Fruit fly (Drosophila melanogaster) whole organism, embryonic: ENCODE results near the gene dbe.

Experiments used
- Atf3 ChIP-seq: fragments of 200-800 bp; sonication (Bioruptor generic); optimal IDR thresholded peaks from 3 replicates; lab custom pipeline; 2016; ENCODE audit warnings: missing biosample characterization, missing genetic modification characterization
- Bgb ChIP-seq: fragments of 200-800 bp; sonication (Bioruptor generic); IDR thresholded peaks from 2 replicates; pipeline ENCODE4 v1.3.6; 2022; ENCODE audit warnings: missing biosample characterization, missing genetic modification characterization; ENCODE audit not compliant: partially characterized antibody
- CG10274 ChIP-seq: fragments of 200-800 bp; sonication (Bioruptor generic); optimal IDR thresholded peaks from 3 replicates; lab custom pipeline; 2017; ENCODE audit warnings: missing biosample characterization, mild to moderate bottlenecking, missing genetic modification characterization
- CG10979 ChIP-seq: fragments of 200-800 bp; sonication (Bioruptor generic); optimal IDR thresholded peaks from 2 replicates; lab custom pipeline; 2018; ENCODE audit warnings: missing biosample characterization, mild to moderate bottlenecking, missing genetic modification characterization, moderate library complexity
- CG12659 ChIP-seq: fragments of 200-800 bp; sonication (Bioruptor generic); optimal IDR thresholded peaks from 3 replicates; lab custom pipeline; 2017; ENCODE audit warnings: mild to moderate bottlenecking, missing biosample characterization, missing genetic modification reagents, missing genetic modification characterization
- CG12744 ChIP-seq: fragments of 200-800 bp; sonication (Bioruptor generic); optimal IDR thresholded peaks from 2 replicates; lab custom pipeline; 2016; ENCODE audit warnings: missing biosample characterization, missing genetic modification characterization
- CG1529 ChIP-seq: fragments of 200-800 bp; sonication (Bioruptor generic); optimal IDR thresholded peaks from 3 replicates; lab custom pipeline; 2018; ENCODE audit warnings: missing biosample characterization, missing genetic modification characterization
- CG15601 ChIP-seq: fragments of 200-800 bp; sonication (Bioruptor generic); optimal IDR thresholded peaks from 3 replicates; lab custom pipeline; 2019; ENCODE audit warnings: missing biosample characterization, mild to moderate bottlenecking, missing genetic modification characterization, moderate library complexity
- CG1602 ChIP-seq: fragments of 200-800 bp; sonication (Bioruptor generic); optimal IDR thresholded peaks from 3 replicates; lab custom pipeline; 2016; ENCODE audit warnings: missing biosample characterization, missing genetic modification characterization
- CG17359 ChIP-seq: fragments of 200-800 bp; sonication (Bioruptor generic); optimal IDR thresholded peaks from 3 replicates; lab custom pipeline; 2018; ENCODE audit warnings: missing biosample characterization, mild to moderate bottlenecking, missing genetic modification characterization, moderate library complexity
- CG17361 ChIP-seq: fragments of 200-800 bp; sonication (Bioruptor generic); IDR thresholded peaks from 3 replicates; pipeline ENCODE4 v1.3.6; 2022; ENCODE audit warnings: missing biosample characterization, missing genetic modification characterization
- CG17568 ChIP-seq: fragments of 200-800 bp; sonication (Bioruptor generic); optimal IDR thresholded peaks from 2 replicates; lab custom pipeline; 2018; ENCODE audit warnings: missing biosample characterization, mild to moderate bottlenecking, missing genetic modification characterization, moderate library complexity
- CG18262 ChIP-seq: fragments of 200-800 bp; optimal IDR thresholded peaks from 3 replicates; lab custom pipeline; 2019; ENCODE audit warnings: missing biosample characterization, mild to moderate bottlenecking, missing genetic modification characterization, moderate library complexity
- CG2199 ChIP-seq: fragments of 200-800 bp; sonication (Bioruptor generic); IDR thresholded peaks from 3 replicates; pipeline ENCODE4 v1.3.6; 2022; ENCODE audit warnings: missing biosample characterization, missing genetic modification characterization
- CG2712 ChIP-seq: fragments of 200-800 bp; optimal IDR thresholded peaks from 3 replicates; lab custom pipeline; 2019; ENCODE audit warnings: missing biosample characterization, mild to moderate bottlenecking, missing genetic modification characterization, moderate library complexity
- CG3163 ChIP-seq: fragments of 200-800 bp; sonication (Bioruptor generic); optimal IDR thresholded peaks from 3 replicates; lab custom pipeline; 2016; ENCODE audit warnings: missing biosample characterization, missing genetic modification characterization
- CG3281 ChIP-seq: fragments of 200-800 bp; sonication (Bioruptor generic); optimal IDR thresholded peaks from 3 replicates; lab custom pipeline; 2017; ENCODE audit warnings: missing biosample characterization, mild to moderate bottlenecking, missing genetic modification characterization
- CG33213 ChIP-seq: fragments of 200-800 bp; sonication (Bioruptor generic); optimal IDR thresholded peaks from 3 replicates; lab custom pipeline; 2016; ENCODE audit warnings: missing biosample characterization, missing genetic modification characterization
- CG3407 ChIP-seq: fragments of 200-800 bp; sonication (Bioruptor generic); optimal IDR thresholded peaks from 2 replicates; lab custom pipeline; 2018; ENCODE audit warnings: missing biosample characterization, mild to moderate bottlenecking, missing genetic modification characterization
- CG34422 ChIP-seq: fragments of 200-800 bp; sonication (Bioruptor generic); IDR thresholded peaks from 3 replicates; pipeline ENCODE4 v1.3.6; 2022; ENCODE audit warnings: missing biosample characterization, missing genetic modification characterization
- CG6854 ChIP-seq: fragments of 200-800 bp; sonication (Bioruptor generic); optimal IDR thresholded peaks from 3 replicates; lab custom pipeline; 2017; ENCODE audit warnings: missing biosample characterization, mild to moderate bottlenecking, missing genetic modification characterization
- CTCF ChIP-seq: fragments of 200-800 bp; sonication (Bioruptor generic); optimal IDR thresholded peaks from 2 replicates; lab custom pipeline; 2017; ENCODE audit warnings: missing biosample characterization, mild to moderate bottlenecking, missing genetic modification characterization, moderate library complexity
- D ChIP-seq, 2 experiments: fragments of 200-800 bp in 1 of 2; fragments of >200 bp in 1 of 2; sonication (Bioruptor generic) in 1 of 2; optimal IDR thresholded peaks; 2 replicates in 1 of 2; 3 replicates in 1 of 2; lab custom pipeline; 2017; ENCODE audit warnings: mild to moderate bottlenecking in 1 of 2, missing biosample characterization in 1 of 2, missing genetic modification characterization in 1 of 2, missing genetic modification reagents in 1 of 2
- Dll ChIP-seq: fragments of 200-800 bp; sonication (Bioruptor generic); IDR thresholded peaks from 4 replicates; pipeline ENCODE4 v1.3.6; 2022; ENCODE audit warnings: missing biosample characterization, missing genetic modification characterization; ENCODE audit not compliant: partially characterized antibody
- Ets65A ChIP-seq: fragments of 200-800 bp; sonication (Bioruptor generic); peaks from one replicate; lab custom pipeline; 2016; ENCODE audit warnings: missing biosample characterization, missing genetic modification characterization
- NC2α ChIP-seq: fragments of 200-800 bp; sonication (Bioruptor generic); optimal IDR thresholded peaks from 2 replicates; lab custom pipeline; 2016; ENCODE audit warnings: missing biosample characterization, missing genetic modification characterization
- NK7.1 ChIP-seq: fragments of 200-800 bp; sonication (Bioruptor generic); optimal IDR thresholded peaks from 3 replicates; lab custom pipeline; 2016; ENCODE audit warnings: missing biosample characterization, missing genetic modification characterization
- NfI ChIP-seq: fragments of 200-800 bp; sonication (Bioruptor generic); optimal IDR thresholded peaks from 3 replicates; lab custom pipeline; 2018; ENCODE audit warnings: missing biosample characterization, mild to moderate bottlenecking, missing genetic modification characterization, moderate library complexity
- Ravus ChIP-seq: fragments of 200-800 bp; sonication (Bioruptor generic); IDR thresholded peaks from 2 replicates; pipeline ENCODE4 v1.3.6; 2022; ENCODE audit warnings: missing biosample characterization, missing genetic modification characterization
- Rfx ChIP-seq: fragments of 200-800 bp; sonication (Bioruptor generic); IDR thresholded peaks from 2 replicates; pipeline ENCODE4 v1.3.6; 2022; ENCODE audit warnings: missing biosample characterization, missing genetic modification characterization
- TFAM ChIP-seq: fragments of 200-800 bp; sonication (Bioruptor generic); optimal IDR thresholded peaks from 2 replicates; lab custom pipeline; 2017; ENCODE audit warnings: missing biosample characterization, missing genetic modification characterization, inconsistent platforms
- ac ChIP-seq: fragments of 200-800 bp; sonication (Bioruptor generic); optimal IDR thresholded peaks from 3 replicates; lab custom pipeline; 2017; ENCODE audit warnings: missing biosample characterization, mild to moderate bottlenecking, missing genetic modification characterization
- cg ChIP-seq: fragments of 200-800 bp; sonication (Bioruptor generic); optimal IDR thresholded peaks from 3 replicates; lab custom pipeline; 2019; ENCODE audit warnings: missing biosample characterization, mild to moderate bottlenecking, missing genetic modification characterization, moderate library complexity
- croc ChIP-seq: fragments of 200-800 bp; sonication (Bioruptor generic); conservative IDR thresholded peaks from 3 replicates; pipeline ENCODE4 v1.3.6; 2022; ENCODE audit warnings: missing biosample characterization, missing genetic modification characterization
- emc ChIP-seq: fragments of 200-800 bp; sonication (Bioruptor generic); optimal IDR thresholded peaks from 2 replicates; lab custom pipeline; 2016; ENCODE audit warnings: missing biosample characterization, missing genetic modification characterization
- fd96Cb ChIP-seq: fragments of 200-800 bp; sonication (Bioruptor generic); optimal IDR thresholded peaks from 2 replicates; lab custom pipeline; 2018; ENCODE audit warnings: missing biosample characterization, mild to moderate bottlenecking, missing genetic modification characterization, moderate library complexity
- hbn ChIP-seq: fragments of 200-800 bp; sonication (Bioruptor generic); IDR thresholded peaks from 2 replicates; pipeline ENCODE4 v1.3.6; 2022; ENCODE audit warnings: missing biosample characterization, missing genetic modification characterization; ENCODE audit not compliant: partially characterized antibody
- hth ChIP-seq: fragments of >200 bp; optimal IDR thresholded peaks from 2 replicates; lab custom pipeline; 2017; ENCODE audit warnings: inconsistent platforms
- jing ChIP-seq: fragments of 200-800 bp; sonication (Bioruptor generic); optimal IDR thresholded peaks from 2 replicates; lab custom pipeline; 2018; ENCODE audit warnings: missing biosample characterization, mild to moderate bottlenecking, missing genetic modification characterization
- pan ChIP-seq, 4 experiments: fragments of >200 bp in 3 of 4; fragments of 200-800 bp in 1 of 4; sonication (Bioruptor generic) in 1 of 4; optimal IDR thresholded peaks in 3 of 4; IDR thresholded peaks in 1 of 4; 2 replicates each; pipeline versions ENCODE4 v1.3.6 to Lab custom; 2017 to 2022; ENCODE audit warnings: missing biosample characterization in 2 of 4, missing genetic modification characterization in 2 of 4, mixed read lengths in 1 of 4
- phol ChIP-seq: fragments of 200-800 bp; sonication (Bioruptor generic); optimal IDR thresholded peaks from 3 replicates; lab custom pipeline; 2018; ENCODE audit warnings: missing biosample characterization, mild to moderate bottlenecking, missing genetic modification characterization, moderate library complexity
- psq ChIP-seq: fragments of 200-800 bp; sonication (Bioruptor generic); optimal IDR thresholded peaks from 2 replicates; lab custom pipeline; 2017; ENCODE audit warnings: missing biosample characterization, missing genetic modification characterization
- repo ChIP-seq: fragments of 200-800 bp; sonication (Bioruptor generic); optimal IDR thresholded peaks from 2 replicates; lab custom pipeline; 2016; ENCODE audit warnings: missing biosample characterization, missing genetic modification characterization
- seq ChIP-seq: fragments of 200-800 bp; sonication (Bioruptor generic); IDR thresholded peaks from 2 replicates; pipeline ENCODE4 v1.3.6; 2022; ENCODE audit warnings: missing biosample characterization, missing genetic modification characterization
- sug ChIP-seq: fragments of 200-800 bp; optimal IDR thresholded peaks from 2 replicates; lab custom pipeline; 2019; ENCODE audit warnings: missing biosample characterization, mild to moderate bottlenecking, missing genetic modification characterization, moderate library complexity
- tna ChIP-seq: fragments of 200-800 bp; sonication (Bioruptor generic); IDR thresholded peaks from 2 replicates; pipeline ENCODE4 v1.3.6; 2022; ENCODE audit warnings: missing biosample characterization, missing genetic modification characterization; ENCODE audit not compliant: partially characterized antibody
- wek ChIP-seq: fragments of 200-800 bp; sonication (Bioruptor generic); optimal IDR thresholded peaks from 3 replicates; lab custom pipeline; 2018; ENCODE audit warnings: missing biosample characterization, mild to moderate bottlenecking, missing genetic modification characterization, moderate library complexity
- yki ChIP-seq: fragments of >200 bp; optimal IDR thresholded peaks from 3 replicates; lab custom pipeline; 2018
- z ChIP-seq: fragments of 200-800 bp; sonication (Bioruptor generic); IDR thresholded peaks from 3 replicates; pipeline ENCODE4 v1.3.6; 2022; ENCODE audit warnings: missing biosample characterization, missing genetic modification characterization

Gene dbe

dm6 chr2L:856690-857488, 12.8 kb downstream of the dbe start (continued):
- TF ChIP-seq CG1529 (GFP tag; lab: Kevin White, UChicago) (peak; percentile 83), hth (lab: Kevin White, UChicago) (no peak), tna (GFP tag; lab: Robert Waterston, UW) (no peak), CG1602 (peak; percentile 62), sug (tag; lab: Kevin White, UChicago) (peak; percentile 78), CG17568 (no peak), ac (GFP tag; lab: Kevin White, UChicago) (peak; percentile 52), pan (optimal IDR thresholded peaks at IDR 0.05; lab: Kevin White, UChicago) (no peak), pan (GFP tag; optimal IDR thresholded peaks at IDR 0.05 in 1 of 2, IDR thresholded peaks at IDR 0.05 in 1 of 2) (peak in 1 of 2 experiments; percentile 84), CG15601 (peak; percentile 79), CG2199 (peak; percentile 83; the same call in 1 of the 3 replicates), TFAM (GFP tag; lab: Kevin White, UChicago) (no peak), CG17361 (peak; percentile 77), CG10979 (tag; lab: Kevin White, UChicago) (peak; percentile 84), CG2712 (tag; lab: Kevin White, UChicago) (peak; percentile 87), Rfx (GFP tag; lab: Robert Waterston, UW) (peak; percentile 76), CG3281 (GFP tag; lab: Kevin White, UChicago) (peak; percentile 59), fd96Cb (tag; lab: Kevin White, UChicago) (peak; percentile 85), CTCF (GFP tag; lab: Kevin White, UChicago) (peak; percentile 1), hbn (GFP tag; lab: Robert Waterston, UW) (no peak), wek (peak; percentile 30), Bgb (GFP tag; lab: Robert Waterston, UW) (no peak), CG17359 (tag; lab: Kevin White, UChicago) (peak; percentile 89), CG10274 (GFP tag; lab: Kevin White, UChicago) (peak; percentile 29), CG3407 (GFP tag; lab: Kevin White, UChicago) (peak; percentile 71), Ravus (GFP tag; lab: Robert Waterston, UW) (peak; percentile 5; the same call in 1 of the 2 replicates), z (GFP tag; lab: Robert Waterston, UW) (no peak), NK7.1 (GFP tag; lab: Kevin White, UChicago) (no peak), CG18262 (tag; lab: Kevin White, UChicago) (peak; percentile 83), phol (tag; lab: Kevin White, UChicago) (peak; percentile 79), emc (GFP tag; lab: Kevin White, UChicago) (peak; percentile 29), CG33213 (GFP tag; lab: Kevin White, UChicago) (peak; percentile 53), NC2α (GFP tag; lab: Kevin White, UChicago) (peak; percentile 35), repo (GFP tag; lab: Kevin White, UChicago) (peak; percentile 45), yki (lab: Kevin White, UChicago) (no peak), jing (GFP tag; lab: Kevin White, UChicago) (peak; percentile 82), CG6854 (GFP tag; lab: Kevin White, UChicago) (no peak), psq (GFP tag; lab: Kevin White, UChicago) (no peak), seq (GFP tag; lab: Robert Waterston, UW) (peak; percentile 59; the same call in 1 of the 2 replicates), D (optimal IDR thresholded peaks at IDR 0.05; lab: Kevin White, UChicago) (no peak), D (GFP tag; optimal IDR thresholded peaks at IDR 0.05; lab: Kevin White, UChicago) (peak; percentile 80), CG12659 (GFP tag; lab: Kevin White, UChicago) (peak; percentile 72), croc (GFP tag; lab: Robert Waterston, UW) (peak; percentile 79), cg (GFP tag; lab: Kevin White, UChicago) (no peak), Dll (no peak), CG34422 (GFP tag; lab: Robert Waterston, UW) (peak; percentile 83), Atf3 (GFP tag; lab: Kevin White, UChicago) (peak; percentile 25), CG3163 (GFP tag; lab: Kevin White, UChicago) (no peak), NfI (peak; percentile 64), Ets65A (peak; percentile 97), CG12744 (GFP tag; lab: Kevin White, UChicago) (no peak)
